Worm (Caenorhabditis elegans) whole organism, L1 larva: ENCODE measurements around the gene F57A8.1.

Source experiments
- alr-1 ChIP-seq: fragments of 200-800 bp; sonication (Bioruptor generic); optimal IDR thresholded peaks from 2 replicates; lab custom pipeline; 2018; ENCODE audit warnings: borderline replicate concordance, mild to moderate bottlenecking, missing genetic modification characterization, missing compliant biosample characterization
- aly-2 ChIP-seq: fragments of 150-350 bp; optimal IDR thresholded peaks from 2 replicates; lab custom pipeline; 2014; ENCODE audit warnings: missing biosample characterization, missing genetic modification characterization
- lin-39 ChIP-seq: fragments of 150-350 bp; optimal IDR thresholded peaks from 2 replicates; lab custom pipeline; 2014; ENCODE audit warnings: missing biosample characterization, missing genetic modification reagents, missing genetic modification characterization
- nhr-85 ChIP-seq: sonication (generic microtip); peaks from one replicate; lab custom pipeline; 2016; ENCODE audit warnings: missing genetic modification characterization, inconsistent platforms, missing compliant biosample characterization

DNA sequence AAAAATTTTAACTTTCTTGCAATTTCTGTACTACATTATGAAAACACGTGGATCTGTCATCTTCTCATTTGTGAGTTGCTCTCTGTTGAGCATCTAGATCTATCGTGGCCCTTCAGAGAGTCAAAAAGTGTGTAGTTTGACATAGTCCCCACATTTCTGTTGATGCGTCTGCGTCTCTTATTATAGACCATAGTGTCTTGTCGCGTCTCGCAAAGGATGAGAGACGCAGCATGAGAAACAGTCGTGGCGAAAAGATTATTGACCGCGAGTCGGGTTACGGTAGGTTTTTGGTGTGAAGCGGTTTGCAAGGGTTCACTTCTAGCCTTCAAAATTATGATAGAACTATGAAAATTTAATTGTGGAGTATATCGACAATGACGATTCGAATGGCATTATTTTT, 5.1 kb downstream of the F57A8.1 start:
- TF ChIP-seq nhr-85 (tag; lab: Kevin White, UChicago) (peak; percentile 87), lin-39 (tag; lab: Kevin White, UChicago) (peak; percentile 25), alr-1 (tag; lab: Kevin White, UChicago) (no peak), aly-2 (tag; lab: Kevin White, UChicago) (no peak)
